Worm (Caenorhabditis elegans) whole organism, mixed stage, embryonic: ENCODE data around the gene M01F1.4.

Experiments
- M03D4.4 ChIP-seq: sonication (generic microtip); optimal IDR thresholded peaks from 2 replicates; lab custom pipeline; 2017; ENCODE audit warnings: mild to moderate bottlenecking, missing genetic modification characterization, missing compliant biosample characterization
- bed-3 ChIP-seq: fragments of 200-800 bp; sonication (Bioruptor generic); optimal IDR thresholded peaks from 3 replicates; lab custom pipeline; 2018; ENCODE audit warnings: mild to moderate bottlenecking, missing genetic modification characterization, moderate library complexity, missing compliant biosample characterization
- blmp-1 ChIP-seq: fragments of 150-350 bp; optimal IDR thresholded peaks from 2 replicates; lab custom pipeline; 2014; ENCODE audit warnings: missing biosample characterization, missing genetic modification characterization
- ceh-39 ChIP-seq: fragments of 150-350 bp; optimal IDR thresholded peaks from 2 replicates; lab custom pipeline; 2014; ENCODE audit warnings: missing biosample characterization, missing genetic modification characterization
- ceh-43 ChIP-seq: fragments of 200-800 bp; sonication (Bioruptor generic); optimal IDR thresholded peaks from 2 replicates; lab custom pipeline; 2018; ENCODE audit warnings: mild to moderate bottlenecking, missing genetic modification characterization, moderate library complexity, missing compliant biosample characterization
- ceh-83 ChIP-seq: fragments of 200-800 bp; sonication (Bioruptor generic); optimal IDR thresholded peaks from 2 replicates; lab custom pipeline; 2018; ENCODE audit warnings: mild to moderate bottlenecking, missing genetic modification characterization, missing compliant biosample characterization
- ces-1 ChIP-seq: fragments of 150-350 bp; optimal IDR thresholded peaks from 2 replicates; lab custom pipeline; 2014; ENCODE audit warnings: missing biosample characterization, missing genetic modification reagents, missing genetic modification characterization
- cnd-1 ChIP-seq: fragments of 200-800 bp; sonication (Bioruptor generic); optimal IDR thresholded peaks from 2 replicates; lab custom pipeline; 2018; ENCODE audit warnings: mild to moderate bottlenecking, missing genetic modification characterization, missing compliant biosample characterization
- drap-1 ChIP-seq: fragments of 200-800 bp; sonication (Bioruptor generic); optimal IDR thresholded peaks from 3 replicates; lab custom pipeline; 2018; ENCODE audit warnings: mild to moderate bottlenecking, missing genetic modification characterization, missing compliant biosample characterization
- elt-1 ChIP-seq: sonication (generic microtip); optimal IDR thresholded peaks from 2 replicates; lab custom pipeline; 2017; ENCODE audit warnings: missing genetic modification characterization, mild to moderate bottlenecking, missing compliant biosample characterization, antibody characterized with exemption, moderate library complexity, borderline replicate concordance; ENCODE audit not compliant: insufficient read depth
- elt-3 ChIP-seq: fragments of 150-350 bp; optimal IDR thresholded peaks from 2 replicates; lab custom pipeline; 2014; ENCODE audit warnings: missing biosample characterization, missing genetic modification characterization
- flh-1 ChIP-seq: fragments of 200-800 bp; sonication (Bioruptor generic); optimal IDR thresholded peaks from 2 replicates; lab custom pipeline; 2018; ENCODE audit warnings: mild to moderate bottlenecking, missing genetic modification characterization, moderate library complexity, missing compliant biosample characterization
- ham-2 ChIP-seq: fragments of 200-800 bp; sonication (Bioruptor generic); optimal IDR thresholded peaks from 2 replicates; lab custom pipeline; 2018; ENCODE audit warnings: mild to moderate bottlenecking, missing genetic modification characterization, missing compliant biosample characterization
- hlh-1 ChIP-seq: fragments of 150-350 bp; optimal IDR thresholded peaks from 2 replicates; lab custom pipeline; 2014; ENCODE audit warnings: missing biosample characterization, missing genetic modification reagents, missing genetic modification characterization
- lin-13 ChIP-seq: fragments of 150-350 bp; optimal IDR thresholded peaks from 2 replicates; lab custom pipeline; 2014; ENCODE audit warnings: missing biosample characterization, missing genetic modification characterization
- lin-32 ChIP-seq: fragments of 200-800 bp; sonication (Bioruptor generic); optimal IDR thresholded peaks from 2 replicates; lab custom pipeline; 2018; ENCODE audit warnings: mild to moderate bottlenecking, missing genetic modification characterization, missing compliant biosample characterization
- lsy-2 ChIP-seq: fragments of 150-350 bp; optimal IDR thresholded peaks from 2 replicates; lab custom pipeline; 2014; ENCODE audit warnings: missing biosample characterization, missing genetic modification characterization
- mab-5 ChIP-seq: fragments of 150-350 bp; optimal IDR thresholded peaks from 2 replicates; lab custom pipeline; 2014; ENCODE audit warnings: missing biosample characterization, missing genetic modification characterization
- mep-1 ChIP-seq: fragments of 150-350 bp; optimal IDR thresholded peaks from 2 replicates; lab custom pipeline; 2017; ENCODE audit warnings: missing biosample characterization, missing genetic modification reagents, missing genetic modification characterization, inconsistent platforms
- mls-2 ChIP-seq: sonication (generic microtip); optimal IDR thresholded peaks from 2 replicates; lab custom pipeline; 2016; ENCODE audit warnings: mild to moderate bottlenecking, missing genetic modification characterization, moderate library complexity, missing compliant biosample characterization
- nhr-12 ChIP-seq: fragments of 150-350 bp; optimal IDR thresholded peaks from 2 replicates; lab custom pipeline; 2014; ENCODE audit warnings: missing biosample characterization, missing genetic modification characterization
- nhr-2 ChIP-seq: fragments of 150-350 bp; optimal IDR thresholded peaks from 2 replicates; lab custom pipeline; 2014; ENCODE audit warnings: missing biosample characterization, missing genetic modification characterization
- nhr-237 ChIP-seq: fragments of 150-350 bp; optimal IDR thresholded peaks from 2 replicates; lab custom pipeline; 2014; ENCODE audit warnings: missing biosample characterization, missing genetic modification characterization
- nhr-28 ChIP-seq: fragments of 150-350 bp; optimal IDR thresholded peaks from 2 replicates; lab custom pipeline; 2014; ENCODE audit warnings: missing biosample characterization, missing genetic modification characterization
- nhr-76 ChIP-seq: sonication (generic microtip); optimal IDR thresholded peaks from 2 replicates; lab custom pipeline; 2017; ENCODE audit warnings: missing biosample characterization, missing genetic modification characterization
- pha-4 ChIP-seq: fragments of 150-350 bp; optimal IDR thresholded peaks from 2 replicates; lab custom pipeline; 2018; ENCODE audit warnings: missing biosample characterization, missing genetic modification reagents, missing genetic modification characterization
- sem-2 ChIP-seq: fragments of 200-800 bp; sonication (Bioruptor generic); optimal IDR thresholded peaks from 2 replicates; lab custom pipeline; 2018; ENCODE audit warnings: mild to moderate bottlenecking, missing genetic modification characterization, missing compliant biosample characterization
- snpc-4 ChIP-seq: fragments of 150-350 bp; optimal IDR thresholded peaks from 2 replicates; lab custom pipeline; 2014; ENCODE audit warnings: missing biosample characterization, missing genetic modification characterization
- sptf-1 ChIP-seq: sonication (generic microtip); optimal IDR thresholded peaks from 2 replicates; lab custom pipeline; 2017; ENCODE audit warnings: mild to moderate bottlenecking, missing genetic modification characterization, moderate library complexity, missing compliant biosample characterization
- tbx-8 ChIP-seq: fragments of 200-800 bp; sonication (Bioruptor generic); optimal IDR thresholded peaks from 2 replicates; lab custom pipeline; 2018; ENCODE audit warnings: mild to moderate bottlenecking, missing genetic modification characterization, moderate library complexity, missing compliant biosample characterization
- unc-120 ChIP-seq: sonication (generic microtip); optimal IDR thresholded peaks from 2 replicates; lab custom pipeline; 2017; ENCODE audit warnings: missing genetic modification characterization, missing compliant biosample characterization; ENCODE audit not compliant: poor library complexity, severe bottlenecking
- unc-39 ChIP-seq: fragments of 150-350 bp; optimal IDR thresholded peaks from 2 replicates; lab custom pipeline; 2014; ENCODE audit warnings: missing biosample characterization, missing genetic modification characterization
- unc-62 ChIP-seq: fragments of 150-350 bp; optimal IDR thresholded peaks from 2 replicates; lab custom pipeline; 2014; ENCODE audit warnings: missing biosample characterization, missing genetic modification reagents, missing genetic modification characterization
- zip-8 ChIP-seq: fragments of 150-350 bp; optimal IDR thresholded peaks from 2 replicates; lab custom pipeline; 2014; ENCODE audit warnings: missing biosample characterization, missing genetic modification characterization
- ztf-11 ChIP-seq: fragments of 150-350 bp; optimal IDR thresholded peaks from 2 replicates; lab custom pipeline; 2014; ENCODE audit warnings: missing biosample characterization, missing genetic modification characterization

The M01F1.4 gene

DNA sequence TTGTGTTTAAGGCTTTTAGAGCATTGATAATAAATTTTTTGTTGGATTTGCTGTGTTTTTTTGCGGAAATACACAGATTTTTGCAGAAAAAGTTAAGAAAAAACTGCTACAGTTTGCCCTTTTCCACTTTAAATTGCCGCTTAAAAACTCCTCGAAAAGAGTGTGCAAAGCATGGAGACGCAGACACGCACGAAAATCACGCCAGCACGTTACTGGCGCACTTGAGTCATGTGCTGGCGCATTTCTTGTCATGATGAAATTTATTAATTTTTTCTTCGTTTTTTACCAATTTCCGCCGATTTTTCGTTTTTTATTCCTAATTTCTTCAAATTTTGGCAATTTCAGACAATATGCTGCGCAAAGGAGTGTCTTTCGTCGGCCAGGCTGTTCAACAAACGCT lies 49.8 kb downstream of the M01F1.4 start, which contains the start of gene C34C12.8:
C34C12.8 (plus strand) TSS at position 346 of the 400 bp plus-strand sequence.
- TF ChIP-seq ham-2 (GFP tag; lab: Kevin White, UChicago), result no peak
- TF ChIP-seq mab-5 (tag; lab: Kevin White, UChicago), result no peak
- no peak for TF ChIP-seq snpc-4 (tag; lab: Kevin White, UChicago)
- TF ChIP-seq bed-3 (GFP tag; lab: Kevin White, UChicago), result no peak
- peak; percentile 67 for TF ChIP-seq sptf-1 (tag; lab: Kevin White, UChicago)
- TF ChIP-seq flh-1, result no peak
- TF ChIP-seq mls-2 (tag; lab: Kevin White, UChicago), result peak; percentile 51
- TF ChIP-seq ceh-83, result no peak
- peak; percentile 56 for TF ChIP-seq cnd-1 (tag; lab: Kevin White, UChicago)
- peak; percentile 42 for TF ChIP-seq hlh-1 (tag; lab: Kevin White, UChicago)
- peak; percentile 92 for TF ChIP-seq ces-1 (GFP tag; lab: Kevin White, UChicago)
- no peak for TF ChIP-seq blmp-1 (tag; lab: Kevin White, UChicago)
- TF ChIP-seq nhr-12, result no peak
- TF ChIP-seq lsy-2, result peak; percentile 88
- TF ChIP-seq ceh-39 (tag; lab: Kevin White, UChicago), result peak; percentile 62
- TF ChIP-seq nhr-28 (tag; lab: Kevin White, UChicago), result peak; percentile 4
- no peak for TF ChIP-seq zip-8 (tag; lab: Kevin White, UChicago)
- TF ChIP-seq unc-39 (tag; lab: Kevin White, UChicago), result no peak
- peak; percentile 67 for TF ChIP-seq M03D4.4
- TF ChIP-seq elt-3 (tag; lab: Kevin White, UChicago), result no peak
- no peak for TF ChIP-seq nhr-76 (tag; lab: Kevin White, UChicago)
- peak; percentile 80 for TF ChIP-seq nhr-237 (tag; lab: Kevin White, UChicago)
- TF ChIP-seq ceh-43, result peak; percentile 32
- TF ChIP-seq nhr-2, result no peak
- TF ChIP-seq unc-62 (GFP tag; lab: Kevin White, UChicago), result peak; percentile 3
- TF ChIP-seq drap-1 (GFP tag; lab: Kevin White, UChicago), result peak; percentile 39
- TF ChIP-seq lin-13 (tag; lab: Kevin White, UChicago), result peak; percentile 95
- peak; percentile 90 for TF ChIP-seq pha-4 (tag; lab: Kevin White, UChicago)
- peak; percentile 37 for TF ChIP-seq tbx-8
- peak; percentile 90 for TF ChIP-seq mep-1
- TF ChIP-seq ztf-11, result no peak
- peak; percentile 1 for TF ChIP-seq unc-120 (tag; lab: Kevin White, UChicago)
- TF ChIP-seq lin-32 (GFP tag; lab: Kevin White, UChicago), result no peak
- no peak for TF ChIP-seq elt-1 (tag; lab: Kevin White, UChicago)
- TF ChIP-seq sem-2 (GFP tag; lab: Kevin White, UChicago), result no peak

ce11 chrIII:3456226-3456625 lies 53.6 kb downstream of the M01F1.4 start:
- TF ChIP-seq lin-32 (GFP tag; lab: Kevin White, UChicago), result no peak
- peak; percentile 30 for TF ChIP-seq unc-120 (tag; lab: Kevin White, UChicago)
- TF ChIP-seq flh-1, result no peak
- TF ChIP-seq nhr-2, result peak; percentile 42
- TF ChIP-seq mls-2 (tag; lab: Kevin White, UChicago), result no peak
- peak; percentile 55 for TF ChIP-seq ztf-11
- peak; percentile 97 for TF ChIP-seq nhr-237 (tag; lab: Kevin White, UChicago)
- TF ChIP-seq ceh-43, result no peak
- TF ChIP-seq elt-3 (tag; lab: Kevin White, UChicago), result peak; percentile 57
- peak; percentile 98 for TF ChIP-seq mep-1
- TF ChIP-seq ceh-83, result no peak
- TF ChIP-seq cnd-1 (tag; lab: Kevin White, UChicago), result peak; percentile 6
- peak; percentile 57 for TF ChIP-seq drap-1 (GFP tag; lab: Kevin White, UChicago)
- peak; percentile 68 for TF ChIP-seq tbx-8
- TF ChIP-seq ceh-39 (tag; lab: Kevin White, UChicago), result peak; percentile 90
- TF ChIP-seq ces-1 (GFP tag; lab: Kevin White, UChicago), result peak; percentile 88
- no peak for TF ChIP-seq M03D4.4
- TF ChIP-seq ham-2 (GFP tag; lab: Kevin White, UChicago), result no peak
- TF ChIP-seq nhr-28 (tag; lab: Kevin White, UChicago), result no peak
- TF ChIP-seq bed-3 (GFP tag; lab: Kevin White, UChicago), result no peak
- TF ChIP-seq snpc-4 (tag; lab: Kevin White, UChicago), result no peak
- peak; percentile 65 for TF ChIP-seq pha-4 (tag; lab: Kevin White, UChicago)
- TF ChIP-seq lsy-2, result peak; percentile 98
- TF ChIP-seq zip-8 (tag; lab: Kevin White, UChicago), result no peak
- no peak for TF ChIP-seq sem-2 (GFP tag; lab: Kevin White, UChicago)
- TF ChIP-seq unc-39 (tag; lab: Kevin White, UChicago), result no peak
- no peak for TF ChIP-seq nhr-76 (tag; lab: Kevin White, UChicago)
- TF ChIP-seq sptf-1 (tag; lab: Kevin White, UChicago), result peak; percentile 75
- no peak for TF ChIP-seq elt-1 (tag; lab: Kevin White, UChicago)
- TF ChIP-seq blmp-1 (tag; lab: Kevin White, UChicago), result no peak
- TF ChIP-seq mab-5 (tag; lab: Kevin White, UChicago), result no peak
- TF ChIP-seq hlh-1 (tag; lab: Kevin White, UChicago), result peak; percentile 37
- TF ChIP-seq unc-62 (GFP tag; lab: Kevin White, UChicago), result no peak
- peak; percentile 92 for TF ChIP-seq lin-13 (tag; lab: Kevin White, UChicago)
- no peak for TF ChIP-seq nhr-12
